Fruit fly (Drosophila melanogaster) whole organism, embryonic: ENCODE results near the gene CG15011.

Experiments used
- Ada2b ChIP-seq: fragments of 200-800 bp; sonication (Bioruptor generic); IDR thresholded peaks from 2 replicates; pipeline ENCODE4 v1.3.6; 2022; ENCODE audit warnings: missing biosample characterization, missing genetic modification characterization
- Atf-2 ChIP-seq: fragments of 200-800 bp; sonication (Bioruptor generic); optimal IDR thresholded peaks from 2 replicates; lab custom pipeline; 2016; ENCODE audit warnings: missing biosample characterization, missing genetic modification characterization
- Atf3 ChIP-seq: fragments of 200-800 bp; sonication (Bioruptor generic); optimal IDR thresholded peaks from 3 replicates; lab custom pipeline; 2016; ENCODE audit warnings: missing biosample characterization, missing genetic modification characterization
- Bgb ChIP-seq: fragments of 200-800 bp; sonication (Bioruptor generic); IDR thresholded peaks from 2 replicates; pipeline ENCODE4 v1.3.6; 2022; ENCODE audit warnings: missing biosample characterization, missing genetic modification characterization; ENCODE audit not compliant: partially characterized antibody
- CG10366 ChIP-seq: fragments of 200-800 bp; sonication (Bioruptor generic); IDR thresholded peaks from 2 replicates; pipeline ENCODE4 v1.3.6; 2022; ENCODE audit warnings: missing biosample characterization, missing genetic modification characterization
- CG10654 ChIP-seq: fragments of 200-800 bp; sonication (Bioruptor generic); optimal IDR thresholded peaks from 2 replicates; lab custom pipeline; 2016; ENCODE audit warnings: missing biosample characterization, missing genetic modification characterization
- CG10979 ChIP-seq: fragments of 200-800 bp; sonication (Bioruptor generic); optimal IDR thresholded peaks from 2 replicates; lab custom pipeline; 2018; ENCODE audit warnings: missing biosample characterization, mild to moderate bottlenecking, missing genetic modification characterization, moderate library complexity
- CG12659 ChIP-seq: fragments of 200-800 bp; sonication (Bioruptor generic); optimal IDR thresholded peaks from 3 replicates; lab custom pipeline; 2017; ENCODE audit warnings: mild to moderate bottlenecking, missing biosample characterization, missing genetic modification reagents, missing genetic modification characterization
- CG13123 ChIP-seq: fragments of 200-800 bp; sonication (Bioruptor generic); optimal IDR thresholded peaks from 2 replicates; lab custom pipeline; 2016; ENCODE audit warnings: missing biosample characterization, missing genetic modification characterization
- CG17328 ChIP-seq: fragments of 200-800 bp; sonication (Bioruptor generic); IDR thresholded peaks from 2 replicates; pipeline ENCODE4 v1.3.6; 2022; ENCODE audit warnings: missing biosample characterization, missing genetic modification characterization
- CG2116 ChIP-seq: fragments of 200-800 bp; sonication (Bioruptor generic); optimal IDR thresholded peaks from 3 replicates; lab custom pipeline; 2018; ENCODE audit warnings: missing biosample characterization, mild to moderate bottlenecking, missing genetic modification characterization
- CG4854 ChIP-seq: fragments of 200-800 bp; sonication (Bioruptor generic); optimal IDR thresholded peaks from 2 replicates; lab custom pipeline; 2016; ENCODE audit warnings: missing biosample characterization, missing genetic modification characterization, inconsistent platforms
- CG5180 ChIP-seq: fragments of 200-800 bp; sonication (Bioruptor generic); optimal IDR thresholded peaks from 3 replicates; lab custom pipeline; 2017; ENCODE audit warnings: missing biosample characterization, missing genetic modification characterization, mild to moderate bottlenecking, moderate library complexity, missing genetic modification reagents
- CG6791 ChIP-seq: fragments of 200-800 bp; sonication (Bioruptor generic); IDR thresholded peaks from 3 replicates; pipeline ENCODE4 v1.3.6; 2022; ENCODE audit warnings: missing biosample characterization, missing genetic modification characterization; ENCODE audit not compliant: partially characterized antibody
- CG8388 ChIP-seq: fragments of 200-800 bp; sonication (Bioruptor generic); optimal IDR thresholded peaks from 2 replicates; lab custom pipeline; 2019; ENCODE audit warnings: missing biosample characterization, mild to moderate bottlenecking, missing genetic modification characterization, moderate library complexity
- CG9215 ChIP-seq: fragments of 200-800 bp; sonication (Bioruptor generic); IDR thresholded peaks from 2 replicates; pipeline ENCODE4 v1.3.6; 2022; ENCODE audit warnings: missing biosample characterization, missing genetic modification characterization
- Camta ChIP-seq: fragments of 200-800 bp; sonication (Bioruptor generic); optimal IDR thresholded peaks from 2 replicates; lab custom pipeline; 2016; ENCODE audit warnings: missing biosample characterization, missing genetic modification characterization
- Doc2 ChIP-seq: fragments of 200-800 bp; sonication (Bioruptor generic); IDR thresholded peaks from 2 replicates; pipeline ENCODE4 v1.3.6; 2022; ENCODE audit warnings: missing biosample characterization, missing genetic modification characterization
- Drgx ChIP-seq: fragments of 200-800 bp; sonication (Bioruptor generic); IDR thresholded peaks from 2 replicates; pipeline ENCODE4 v1.3.6; 2022; ENCODE audit warnings: missing biosample characterization, missing genetic modification characterization
- Fer2 ChIP-seq: fragments of 200-800 bp; sonication (Bioruptor generic); optimal IDR thresholded peaks from 2 replicates; lab custom pipeline; 2018; ENCODE audit warnings: missing biosample characterization, mild to moderate bottlenecking, missing genetic modification characterization, moderate library complexity
- Fer3 ChIP-seq: fragments of 200-800 bp; sonication (Bioruptor generic); optimal IDR thresholded peaks from 2 replicates; lab custom pipeline; 2018; ENCODE audit warnings: missing biosample characterization, mild to moderate bottlenecking, missing genetic modification characterization, moderate library complexity
- H15 ChIP-seq: fragments of 200-800 bp; sonication (Bioruptor generic); IDR thresholded peaks from 3 replicates; pipeline ENCODE4 v1.3.6; 2022; ENCODE audit warnings: missing biosample characterization, missing genetic modification characterization
- HLH3B ChIP-seq: fragments of 200-800 bp; sonication (Bioruptor generic); IDR thresholded peaks from 2 replicates; pipeline ENCODE4 v1.3.6; 2022; ENCODE audit warnings: missing biosample characterization, missing genetic modification characterization
- Hsf ChIP-seq: fragments of 200-800 bp; sonication (Bioruptor generic); optimal IDR thresholded peaks from 3 replicates; lab custom pipeline; 2016; ENCODE audit warnings: missing biosample characterization, missing genetic modification characterization
- Kr ChIP-seq: fragments of 200-800 bp; sonication (Bioruptor generic); optimal IDR thresholded peaks from 2 replicates; lab custom pipeline; 2017; ENCODE audit warnings: missing biosample characterization, mild to moderate bottlenecking, missing genetic modification characterization
- NK7.1 ChIP-seq: fragments of 200-800 bp; sonication (Bioruptor generic); optimal IDR thresholded peaks from 3 replicates; lab custom pipeline; 2016; ENCODE audit warnings: missing biosample characterization, missing genetic modification characterization
- Neu2 ChIP-seq: fragments of 200-800 bp; sonication (Bioruptor generic); optimal IDR thresholded peaks from 3 replicates; lab custom pipeline; 2016; ENCODE audit warnings: missing biosample characterization, missing genetic modification characterization, borderline replicate concordance
- Nf-YC ChIP-seq: fragments of 200-800 bp; optimal IDR thresholded peaks from 3 replicates; lab custom pipeline; 2019; ENCODE audit warnings: missing biosample characterization, mild to moderate bottlenecking, missing genetic modification characterization, moderate library complexity
- Optix ChIP-seq: fragments of 200-800 bp; sonication (Bioruptor generic); IDR thresholded peaks from 3 replicates; pipeline ENCODE4 v1.3.6; 2022; ENCODE audit warnings: missing biosample characterization, missing genetic modification characterization
- Sin3A ChIP-seq: fragments of >200 bp; optimal IDR thresholded peaks from 2 replicates; lab custom pipeline; 2018
- Spps ChIP-seq: fragments of 200-800 bp; sonication (Bioruptor generic); optimal IDR thresholded peaks from 2 replicates; lab custom pipeline; 2018; ENCODE audit warnings: missing biosample characterization, mild to moderate bottlenecking, missing genetic modification characterization
- Trl ChIP-seq, 3 experiments: fragments of >200 bp in 2 of 3; fragments of 200-800 bp in 1 of 3; sonication (Bioruptor generic) in 1 of 3; optimal IDR thresholded peaks; 2 replicates in 1 of 3; 3 replicates in 2 of 3; lab custom pipeline; 2016 to 2017; ENCODE audit warnings: missing biosample characterization in 1 of 3, missing genetic modification characterization in 1 of 3
- dm ChIP-seq: fragments of 200-800 bp; sonication (Bioruptor generic); optimal IDR thresholded peaks from 3 replicates; lab custom pipeline; 2016; ENCODE audit warnings: missing biosample characterization, missing genetic modification characterization
- emc ChIP-seq: fragments of 200-800 bp; sonication (Bioruptor generic); optimal IDR thresholded peaks from 2 replicates; lab custom pipeline; 2016; ENCODE audit warnings: missing biosample characterization, missing genetic modification characterization
- eyg ChIP-seq: fragments of 200-800 bp; sonication (Bioruptor generic); optimal IDR thresholded peaks from 3 replicates; lab custom pipeline; 2016; ENCODE audit warnings: missing biosample characterization, missing genetic modification characterization
- her ChIP-seq: fragments of 200-800 bp; sonication (Bioruptor generic); optimal IDR thresholded peaks from 2 replicates; lab custom pipeline; 2016; ENCODE audit warnings: missing biosample characterization, missing genetic modification characterization
- jigr1 ChIP-seq: fragments of 200-800 bp; sonication (Bioruptor generic); IDR thresholded peaks from 3 replicates; pipeline ENCODE4 v1.3.6; 2022; ENCODE audit warnings: missing biosample characterization, missing genetic modification characterization
- mld ChIP-seq: fragments of 200-800 bp; sonication (Bioruptor generic); IDR thresholded peaks from 3 replicates; pipeline ENCODE4 v1.3.6; 2022; ENCODE audit warnings: missing biosample characterization, missing genetic modification characterization; ENCODE audit not compliant: partially characterized antibody
- nau ChIP-seq: fragments of 200-800 bp; sonication (Bioruptor generic); optimal IDR thresholded peaks from 3 replicates; lab custom pipeline; 2017; ENCODE audit warnings: missing biosample characterization, mild to moderate bottlenecking, missing genetic modification characterization, missing genetic modification reagents
- nerfin-1 ChIP-seq: fragments of 200-800 bp; sonication (Bioruptor generic); optimal IDR thresholded peaks from 3 replicates; lab custom pipeline; 2019; ENCODE audit warnings: missing biosample characterization, mild to moderate bottlenecking, missing genetic modification characterization, moderate library complexity
- p53 ChIP-seq: fragments of 200-800 bp; sonication (Bioruptor generic); optimal IDR thresholded peaks from 2 replicates; lab custom pipeline; 2016; ENCODE audit warnings: missing biosample characterization, missing genetic modification characterization
- pnt ChIP-seq: fragments of 200-800 bp; sonication (Bioruptor generic); optimal IDR thresholded peaks from 3 replicates; lab custom pipeline; 2016; ENCODE audit warnings: missing biosample characterization, missing genetic modification characterization
- pum ChIP-seq: fragments of 200-800 bp; sonication (Bioruptor generic); optimal IDR thresholded peaks from 2 replicates; lab custom pipeline; 2016; ENCODE audit warnings: missing biosample characterization, missing genetic modification characterization
- schlank ChIP-seq: fragments of 200-800 bp; sonication (Bioruptor generic); optimal IDR thresholded peaks from 2 replicates; lab custom pipeline; 2018; ENCODE audit warnings: missing biosample characterization, mild to moderate bottlenecking, missing genetic modification characterization
- sim ChIP-seq: fragments of 200-800 bp; sonication (Bioruptor generic); IDR thresholded peaks from 2 replicates; pipeline ENCODE4 v1.3.6; 2022; ENCODE audit warnings: missing biosample characterization, missing genetic modification characterization
- sisA ChIP-seq: fragments of 200-800 bp; sonication (Bioruptor generic); IDR thresholded peaks from 2 replicates; pipeline ENCODE4 v1.3.6; 2022; ENCODE audit warnings: missing biosample characterization, missing genetic modification characterization
- sna ChIP-seq: fragments of 200-800 bp; sonication (Bioruptor generic); IDR thresholded peaks from 2 replicates; pipeline ENCODE4 v1.3.6; 2022; ENCODE audit warnings: missing biosample characterization, missing genetic modification characterization; ENCODE audit not compliant: partially characterized antibody
- ssp ChIP-seq: fragments of 200-800 bp; sonication (Bioruptor generic); IDR thresholded peaks from 2 replicates; pipeline ENCODE4 v1.3.6; 2022; ENCODE audit warnings: missing biosample characterization, missing genetic modification characterization
- trem ChIP-seq: fragments of 200-800 bp; optimal IDR thresholded peaks from 3 replicates; lab custom pipeline; 2019; ENCODE audit warnings: missing biosample characterization, mild to moderate bottlenecking, missing genetic modification characterization, moderate library complexity
- ttk ChIP-seq: fragments of 200-800 bp; sonication (Bioruptor generic); IDR thresholded peaks from 2 replicates; pipeline ENCODE4 v2.1.2; 2022; ENCODE audit warnings: missing biosample characterization, missing genetic modification characterization
- vvl ChIP-seq: fragments of 200-800 bp; sonication (Bioruptor generic); IDR thresholded peaks from 2 replicates; pipeline ENCODE4 v1.3.6; 2022; ENCODE audit warnings: missing biosample characterization, missing genetic modification characterization

CG15011 gene

DNA sequence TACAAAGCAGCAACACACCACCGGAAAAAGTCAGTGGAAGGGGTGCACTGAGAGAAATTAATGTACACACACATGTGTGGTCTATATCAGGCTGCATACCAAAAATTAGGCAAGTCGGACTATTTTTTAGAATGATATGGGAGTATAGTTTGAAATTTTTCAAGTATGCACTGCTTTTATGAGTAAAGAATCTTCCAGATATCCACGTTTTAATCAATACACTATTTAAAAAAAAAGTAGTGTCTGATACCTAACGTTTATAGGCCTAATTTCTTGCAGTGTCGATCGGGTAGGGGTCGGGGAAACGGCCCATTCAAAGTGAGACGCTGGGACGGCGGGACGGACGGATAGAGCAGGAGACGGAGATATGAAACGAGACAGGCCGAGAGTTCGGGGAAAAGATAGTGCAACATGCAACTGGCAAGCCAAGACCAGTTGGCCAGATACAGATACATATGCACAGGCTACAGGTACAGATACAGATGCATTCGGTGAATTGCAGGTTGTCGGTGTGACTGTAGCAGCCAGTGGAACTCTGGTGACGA, 28.5 kb downstream of the CG15011 start (continued):
- TF ChIP-seq ssp (GFP tag; lab: Robert Waterston, UW) (peak; percentile 82), Drgx (GFP tag; lab: Robert Waterston, UW) (peak; percentile 91), NK7.1 (GFP tag; lab: Kevin White, UChicago) (peak; percentile 90), Bgb (GFP tag; lab: Robert Waterston, UW) (no peak), dm (GFP tag; lab: Kevin White, UChicago) (peak; percentile 85), trem (tag; lab: Kevin White, UChicago) (peak; percentile 93), jigr1 (GFP tag; lab: Robert Waterston, UW) (peak; percentile 89), CG4854 (GFP tag; lab: Kevin White, UChicago) (peak; percentile 85), pnt (GFP tag; lab: Kevin White, UChicago) (peak; percentile 96), nau (GFP tag; lab: Kevin White, UChicago) (peak; percentile 84), Fer2 (tag; lab: Kevin White, UChicago) (peak; percentile 65), HLH3B (GFP tag; lab: Robert Waterston, UW) (peak; percentile 85), Trl (optimal IDR thresholded peaks at IDR 0.05; lab: Kevin White, UChicago) (no peak), Trl (GFP tag; optimal IDR thresholded peaks at IDR 0.05; lab: Kevin White, UChicago) (peak; percentile 92), CG12659 (GFP tag; lab: Kevin White, UChicago) (peak; percentile 90), Neu2 (GFP tag; lab: Kevin White, UChicago) (peak; percentile 93), Hsf (peak; percentile 95), Atf-2 (GFP tag; lab: Kevin White, UChicago) (peak; percentile 93), CG5180 (GFP tag; lab: Kevin White, UChicago) (peak; percentile 85), CG10654 (GFP tag; lab: Kevin White, UChicago) (peak; percentile 91), sna (no peak), CG13123 (GFP tag; lab: Kevin White, UChicago) (peak; percentile 83), schlank (no peak), Spps (tag; lab: Kevin White, UChicago) (peak; percentile 95), eyg (peak; percentile 76), Doc2 (GFP tag; lab: Robert Waterston, UW) (no peak), her (GFP tag; lab: Kevin White, UChicago) (peak; percentile 79), Fer3 (tag; lab: Kevin White, UChicago) (peak; percentile 80), emc (GFP tag; lab: Kevin White, UChicago) (peak; percentile 62), sisA (GFP tag; lab: Robert Waterston, UW) (peak; percentile 94), CG8388 (GFP tag; lab: Kevin White, UChicago) (peak; percentile 95), mld (GFP tag; lab: Robert Waterston, UW) (no peak), Optix (peak; percentile 88), CG10979 (tag; lab: Kevin White, UChicago) (peak; percentile 98), vvl (GFP tag; lab: Robert Waterston, UW) (peak; percentile 93), CG9215 (GFP tag; lab: Robert Waterston, UW) (peak; percentile 73), Ada2b (GFP tag; lab: Robert Waterston, UW) (peak; percentile 65), Kr (GFP tag; lab: Kevin White, UChicago) (peak; percentile 96), p53 (GFP tag; lab: Kevin White, UChicago) (peak; percentile 83), sim (GFP tag; lab: Robert Waterston, UW) (peak; percentile 86), ttk (GFP tag; lab: Robert Waterston, UW) (peak; percentile 88), Sin3A (lab: Kevin White, UChicago) (no peak), pum (GFP tag; lab: Kevin White, UChicago) (peak; percentile 96), Atf3 (GFP tag; lab: Kevin White, UChicago) (peak; percentile 94), nerfin-1 (tag; lab: Kevin White, UChicago) (peak; percentile 93), CG10366 (peak; percentile 83), H15 (GFP tag; lab: Robert Waterston, UW) (peak; percentile 79), Camta (peak; percentile 94), CG17328 (peak; percentile 92), CG2116 (peak; percentile 73), Nf-YC (tag; lab: Kevin White, UChicago) (peak; percentile 71), CG6791 (GFP tag; lab: Robert Waterston, UW) (no peak)
